Fruit fly (Drosophila melanogaster): Measurements from ENCODE around the gene CG4950.

Gene CG4950

dm6 chr3L:16252255-16252654 lies 15.7 kb downstream of the CG4950 start, which contains the start of gene CG13055:
CG13055 (minus strand) TSS chr3L:16252355.
- no peak for TF ChIP-seq EcR (GFP tag; optimal IDR thresholded peaks at IDR 0.05)

dm6 chr3L:16241296-16241695 lies 26.7 kb downstream of the CG4950 start:
- TF ChIP-seq Pif1B (GFP tag; optimal IDR thresholded peaks at IDR 0.05): no peak
- no peak for TF ChIP-seq CG17806 (tag; optimal IDR thresholded peaks at IDR 0.05)
- peak; percentile 79 for TF ChIP-seq EcR (GFP tag; optimal IDR thresholded peaks at IDR 0.05)

dm6 chr3L:16233850-16234494 lies 34.0 kb downstream of the CG4950 start:
- TF ChIP-seq gl (tag; optimal IDR thresholded peaks at IDR 0.05) (no peak), CG12605 (GFP tag; IDR thresholded peaks at IDR 0.05) (0 out of 2 replicates have a peak, but pooled peaks have one; percentile 45)

- TF ChIP-seq CG34367 (tag; optimal IDR thresholded peaks at IDR 0.05) (no peak), rn (GFP tag; IDR thresholded peaks at IDR 0.05) (no peak), gl (tag; optimal IDR thresholded peaks at IDR 0.05) (no peak), Ets98B (GFP tag; IDR thresholded peaks at IDR 0.05) (no peak), CG10348 (GFP tag; IDR thresholded peaks at IDR 0.05) (no peak), fd96Ca (GFP tag; IDR thresholded peaks at IDR 0.05) (no peak), CG4496 (GFP tag; IDR thresholded peaks at IDR 0.05) (no peak), CG14655 (GFP tag; optimal IDR thresholded peaks at IDR 0.05) (no peak), CG8159 (tag; optimal IDR thresholded peaks at IDR 0.05) (no peak), CG13204 (GFP tag; optimal IDR thresholded peaks at IDR 0.05) (no peak)
These were observed 35.0 kb downstream of the CG4950 start, which contains the start of gene Hsc20 for dm6 chr3L:16232924-16233323. Hsc20 (plus strand) TSS chr3L:16233127.

dm6 chr3L:16231857-16232256 lies 36.1 kb downstream of the CG4950 start, which contains the start of the genes PDCD-5 and MED10:
PDCD-5 (minus strand) TSS chr3L:16232038.
MED10 (plus strand) TSS chr3L:16232084.
- TF ChIP-seq Pif1B (GFP tag; optimal IDR thresholded peaks at IDR 0.05) (no peak), CG8301 (tag; optimal IDR thresholded peaks at IDR 0.05) (no peak), CG15710 (tag; optimal IDR thresholded peaks at IDR 0.05) (peak; percentile 12), CG8159 (tag; optimal IDR thresholded peaks at IDR 0.05) (peak; percentile 48), rn (GFP tag; IDR thresholded peaks at IDR 0.05) (peak; percentile 37; the same call in 1 of the 2 replicates), fd96Ca (GFP tag; IDR thresholded peaks at IDR 0.05) (no peak), CG4496 (GFP tag; IDR thresholded peaks at IDR 0.05) (0 out of 3 replicates have a peak, but pooled peaks have one; percentile 21), Pif1A (GFP tag; optimal IDR thresholded peaks at IDR 0.05) (no peak), D1 (tag; optimal IDR thresholded peaks at IDR 0.05) (peak; percentile 56), CG9948 (tag; optimal IDR thresholded peaks at IDR 0.05) (peak; percentile 15), Snoo (tag; optimal IDR thresholded peaks at IDR 0.05) (peak; percentile 3), CG17806 (tag; optimal IDR thresholded peaks at IDR 0.05) (peak; percentile 10)

- TF ChIP-seq EcR (GFP tag; optimal IDR thresholded peaks at IDR 0.05) (no peak), CG8159 (tag; optimal IDR thresholded peaks at IDR 0.05) (peak; percentile 90), CG14655 (GFP tag; optimal IDR thresholded peaks at IDR 0.05) (peak; percentile 81), Ets98B (GFP tag; IDR thresholded peaks at IDR 0.05) (peak; percentile 86), rn (GFP tag; IDR thresholded peaks at IDR 0.05) (peak; percentile 81), CG12605 (GFP tag; IDR thresholded peaks at IDR 0.05) (peak; percentile 78), Snoo (tag; optimal IDR thresholded peaks at IDR 0.05) (peak; percentile 79), Pif1A (GFP tag; optimal IDR thresholded peaks at IDR 0.05) (no peak), CG17806 (tag; optimal IDR thresholded peaks at IDR 0.05) (peak; percentile 83), CG8301 (tag; optimal IDR thresholded peaks at IDR 0.05) (peak; percentile 64), CG10348 (GFP tag; IDR thresholded peaks at IDR 0.05) (no peak), fd96Ca (GFP tag; IDR thresholded peaks at IDR 0.05) (peak; percentile 77), D1 (tag; optimal IDR thresholded peaks at IDR 0.05) (peak; percentile 86), gl (tag; optimal IDR thresholded peaks at IDR 0.05) (no peak), CG32121 (GFP tag; IDR thresholded peaks at IDR 0.05) (peak; percentile 89), CG4496 (GFP tag; IDR thresholded peaks at IDR 0.05) (peak; percentile 94), CG9948 (tag; optimal IDR thresholded peaks at IDR 0.05) (peak; percentile 87), CG13204 (GFP tag; optimal IDR thresholded peaks at IDR 0.05) (no peak), CG15710 (tag; optimal IDR thresholded peaks at IDR 0.05) (peak; percentile 88), Pif1B (GFP tag; optimal IDR thresholded peaks at IDR 0.05) (peak; percentile 62), CG34367 (tag; optimal IDR thresholded peaks at IDR 0.05) (peak; percentile 73)
These were observed 39.2 kb downstream of the CG4950 start, which contains the start of gene Tmx3 for dm6 chr3L:16228659-16229205. Tmx3 (plus strand) TSS chr3L:16229100.

dm6 chr3L:16225175-16225574 lies 42.8 kb downstream of the CG4950 start:
- TF ChIP-seq EcR (GFP tag; optimal IDR thresholded peaks at IDR 0.05) (no peak), Snoo (tag; optimal IDR thresholded peaks at IDR 0.05) (no peak), CG14655 (GFP tag; optimal IDR thresholded peaks at IDR 0.05) (no peak), CG32121 (GFP tag; IDR thresholded peaks at IDR 0.05) (no peak)
